Worm (Caenorhabditis elegans): ENCODE results near the gene asp-3.

asp-3 gene

ce11 chrX:6836065-6836527 lies 45.2 kb downstream of the asp-3 start, which contains the start of gene F41B4.3 (continued):
- no peak for TF ChIP-seq lir-3 (tag; optimal IDR thresholded peaks at IDR 0.05; ENCODE audit: poor library complexity)
- no peak for TF ChIP-seq vab-15 (tag; optimal IDR thresholded peaks at IDR 0.05)
- no peak for TF ChIP-seq jun-1 (tag; optimal IDR thresholded peaks at IDR 0.05)
- TF ChIP-seq lin-35 (GFP tag; optimal IDR thresholded peaks at IDR 0.05) = peak in 1 of 2 experiments; percentile 9
- no peak for TF ChIP-seq C34B4.2 (tag; optimal IDR thresholded peaks at IDR 0.05)
- TF ChIP-seq ceh-90 (tag; optimal IDR thresholded peaks at IDR 0.05) = no peak
- TF ChIP-seq lin-13 (GFP tag; optimal IDR thresholded peaks at IDR 0.05) = no peak
- no peak for TF ChIP-seq hpl-2 (GFP tag; optimal IDR thresholded peaks at IDR 0.05)
- no peak for TF ChIP-seq aha-1 (tag; optimal IDR thresholded peaks at IDR 0.05)
- peak; percentile 99 for TF ChIP-seq xbp-1 (tag; optimal IDR thresholded peaks at IDR 0.05)
- TF ChIP-seq lsy-2 (tag; optimal IDR thresholded peaks at IDR 0.05) = peak; percentile 21 to 41
- TF ChIP-seq ets-5 (GFP tag; IDR thresholded peaks at IDR 0.05) = no peak
- TF ChIP-seq elt-3 (tag; optimal IDR thresholded peaks at IDR 0.05) = no peak
- TF ChIP-seq nhr-20 (tag; optimal IDR thresholded peaks at IDR 0.05) = peak; percentile 21
- TF ChIP-seq snu-23 (GFP tag; optimal IDR thresholded peaks at IDR 0.05) = peak; percentile 34
- peak; percentile 61 for TF ChIP-seq lin-14 (GFP tag; optimal IDR thresholded peaks at IDR 0.05)
- TF ChIP-seq C16A3.4 (tag; optimal IDR thresholded peaks at IDR 0.05) = no peak
- no peak for TF ChIP-seq tbx-2 (tag; optimal IDR thresholded peaks at IDR 0.05)
- TF ChIP-seq blmp-1 (tag; optimal IDR thresholded peaks at IDR 0.05) = peak; percentile 36
- no peak for TF ChIP-seq unc-62 (GFP tag; optimal IDR thresholded peaks at IDR 0.05)
- TF ChIP-seq nhr-71 (tag; optimal IDR thresholded peaks at IDR 0.05) = peak; percentile 48
- no peak for TF ChIP-seq lin-39 (tag; optimal IDR thresholded peaks at IDR 0.05)
- TF ChIP-seq sup-37 (GFP tag; optimal IDR thresholded peaks at IDR 0.05) = no peak
- no peak for TF ChIP-seq nhr-84 (tag; optimal IDR thresholded peaks at IDR 0.05)
- TF ChIP-seq nhr-77 (tag; optimal IDR thresholded peaks at IDR 0.05) = no peak
- peak; percentile 29 for TF ChIP-seq nhr-47 (tag; optimal IDR thresholded peaks at IDR 0.05)
- TF ChIP-seq sptf-1 (tag; optimal IDR thresholded peaks at IDR 0.05) = no peak
- TF ChIP-seq irx-1 (tag; optimal IDR thresholded peaks at IDR 0.05) = no peak
- TF ChIP-seq egl-27 (tag; optimal IDR thresholded peaks at IDR 0.05) = no peak
- TF ChIP-seq pqm-1 (tag; optimal IDR thresholded peaks at IDR 0.05) = no peak
- no peak for TF ChIP-seq unc-130 (tag; optimal IDR thresholded peaks at IDR 0.05)
- TF ChIP-seq pag-3 (tag; optimal IDR thresholded peaks at IDR 0.05; ENCODE audit: borderline replicate concordance, insufficient read depth) = no peak
- TF ChIP-seq pax-3 (tag; optimal IDR thresholded peaks at IDR 0.05) = no peak
- TF ChIP-seq rnt-1 (tag; optimal IDR thresholded peaks at IDR 0.05) = peak; percentile 29
- no peak for TF ChIP-seq ztf-11 (tag; optimal IDR thresholded peaks at IDR 0.05)
- peak in 1 of 3 experiments; percentile 30 for TF ChIP-seq ceh-82 (tag; optimal IDR thresholded peaks at IDR 0.05)
- TF ChIP-seq snpc-4 (tag; optimal IDR thresholded peaks at IDR 0.05) = no peak
- peak in 1 of 2 experiments; percentile 13 for TF ChIP-seq efl-1 (optimal IDR thresholded peaks at IDR 0.05)
- TF ChIP-seq efl-1 (GFP tag; optimal IDR thresholded peaks at IDR 0.05 in 1 of 2) = peak in 1 of 2 experiments; percentile 9
- TF ChIP-seq nhr-76 (tag; optimal IDR thresholded peaks at IDR 0.05) = no peak
- TF ChIP-seq hlh-4 (tag; optimal IDR thresholded peaks at IDR 0.05) = no peak
- TF ChIP-seq unc-86 (tag; optimal IDR thresholded peaks at IDR 0.05) = no peak
- TF ChIP-seq ceh-63 (GFP tag; optimal IDR thresholded peaks at IDR 0.05) = no peak
- TF ChIP-seq swsn-7 (tag; optimal IDR thresholded peaks at IDR 0.05) = no peak
- TF ChIP-seq nhr-85 (tag) = no peak
- TF ChIP-seq skn-1 (tag; optimal IDR thresholded peaks at IDR 0.05) = peak; percentile 61
- TF ChIP-seq tlp-1 (tag; optimal IDR thresholded peaks at IDR 0.05) = no peak
- no peak for TF ChIP-seq ama-1 (optimal IDR thresholded peaks at IDR 0.05)
- TF ChIP-seq nhr-237 (tag; optimal IDR thresholded peaks at IDR 0.05) = no peak
- no peak for TF ChIP-seq alr-1 (tag; optimal IDR thresholded peaks at IDR 0.05; ENCODE audit: borderline replicate concordance)
- peak in 1 of 2 experiments; percentile 54 for TF ChIP-seq mdl-1 (tag; optimal IDR thresholded peaks at IDR 0.05)
- TF ChIP-seq hlh-17 (GFP tag; optimal IDR thresholded peaks at IDR 0.05; ENCODE audit: borderline replicate concordance) = no peak
- TF ChIP-seq Y116A8C.19 (tag; optimal IDR thresholded peaks at IDR 0.05; ENCODE audit: borderline replicate concordance) = no peak

Measured in whole organism, L1 larva.